Fruit fly (Drosophila melanogaster): ENCODE results near the gene tna.

Gene tna

DNA sequence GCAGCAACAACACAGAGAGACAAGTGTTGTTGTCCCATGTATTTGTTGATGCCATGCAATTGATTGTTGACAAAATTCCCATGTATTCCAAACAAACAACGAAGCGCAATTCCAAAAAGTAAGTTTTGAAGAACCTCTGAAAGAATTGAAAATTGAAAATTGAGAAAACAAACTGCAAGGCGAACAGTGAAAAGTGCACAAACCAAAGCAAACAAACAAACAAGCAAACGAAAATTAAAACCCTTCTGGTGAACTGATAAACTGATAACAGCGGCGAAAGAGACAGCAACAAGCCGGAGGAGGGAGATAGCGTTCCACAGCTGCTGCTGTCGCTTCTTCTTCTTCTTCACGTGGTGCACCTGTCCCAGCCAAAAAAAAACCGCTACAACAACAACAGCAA, 23.2 kb downstream of the tna start:
- TF ChIP-seq Rel (GFP tag; optimal IDR thresholded peaks at IDR 0.05) (no peak), Rel (tag; optimal IDR thresholded peaks at IDR 0.05) (no peak), GATAd (GFP tag; optimal IDR thresholded peaks at IDR 0.05) (peak; percentile 33)

DNA sequence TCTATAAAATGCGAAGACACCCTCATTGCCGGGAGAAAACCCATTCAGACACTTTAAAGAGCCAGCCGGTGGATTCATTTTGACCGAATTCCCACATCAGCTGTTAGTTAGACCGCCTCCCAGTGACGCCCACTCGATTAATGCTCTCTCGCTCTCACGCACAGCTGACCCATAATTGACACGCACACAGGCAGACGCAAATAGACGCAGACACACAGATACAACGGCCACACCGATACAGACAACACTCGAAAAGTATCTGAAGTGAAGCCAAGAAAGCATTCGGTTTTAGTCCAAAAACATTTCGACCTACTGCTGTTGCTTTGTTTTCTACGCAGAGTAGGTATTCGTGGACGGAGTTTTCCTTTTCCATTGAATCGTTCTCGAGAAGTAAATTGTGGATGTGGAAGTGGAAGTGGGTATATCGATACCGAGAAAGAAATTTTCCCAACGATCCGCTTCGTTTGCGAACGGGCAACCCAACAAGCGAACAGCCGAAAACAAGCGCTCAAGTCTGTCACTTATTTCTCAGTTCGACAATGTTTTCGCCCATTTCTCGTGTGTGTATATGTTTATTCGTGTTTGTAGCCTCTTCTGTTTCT, 24.8 kb downstream of the tna start:
- TF ChIP-seq woc (GFP tag; optimal IDR thresholded peaks at IDR 0.05), result no peak
- TF ChIP-seq dmrt93B (GFP tag; optimal IDR thresholded peaks at IDR 0.05), result no peak
- TF ChIP-seq Jra (GFP tag; optimal IDR thresholded peaks at IDR 0.05), result no peak
- TF ChIP-seq dsf (GFP tag; optimal IDR thresholded peaks at IDR 0.05; ENCODE audit: borderline replicate concordance), result no peak
- TF ChIP-seq CG32264 (GFP tag; optimal IDR thresholded peaks at IDR 0.05), result no peak
- TF ChIP-seq CG9705 (GFP tag; optimal IDR thresholded peaks at IDR 0.05), result no peak
- TF ChIP-seq br (GFP tag; optimal IDR thresholded peaks at IDR 0.05), result no peak
- TF ChIP-seq Mio (GFP tag; optimal IDR thresholded peaks at IDR 0.05), result no peak
- TF ChIP-seq psq (GFP tag; optimal IDR thresholded peaks at IDR 0.05), result no peak
- no peak for TF ChIP-seq sv (GFP tag; optimal IDR thresholded peaks at IDR 0.05)
- no peak for TF ChIP-seq HLH106 (tag; optimal IDR thresholded peaks at IDR 0.05)
- TF ChIP-seq jim (GFP tag; optimal IDR thresholded peaks at IDR 0.05), result no peak
- TF ChIP-seq h (GFP tag; optimal IDR thresholded peaks at IDR 0.05), result no peak
- no peak for TF ChIP-seq Dif (GFP tag; optimal IDR thresholded peaks at IDR 0.05; ENCODE audit: partially characterized antibody)

DNA sequence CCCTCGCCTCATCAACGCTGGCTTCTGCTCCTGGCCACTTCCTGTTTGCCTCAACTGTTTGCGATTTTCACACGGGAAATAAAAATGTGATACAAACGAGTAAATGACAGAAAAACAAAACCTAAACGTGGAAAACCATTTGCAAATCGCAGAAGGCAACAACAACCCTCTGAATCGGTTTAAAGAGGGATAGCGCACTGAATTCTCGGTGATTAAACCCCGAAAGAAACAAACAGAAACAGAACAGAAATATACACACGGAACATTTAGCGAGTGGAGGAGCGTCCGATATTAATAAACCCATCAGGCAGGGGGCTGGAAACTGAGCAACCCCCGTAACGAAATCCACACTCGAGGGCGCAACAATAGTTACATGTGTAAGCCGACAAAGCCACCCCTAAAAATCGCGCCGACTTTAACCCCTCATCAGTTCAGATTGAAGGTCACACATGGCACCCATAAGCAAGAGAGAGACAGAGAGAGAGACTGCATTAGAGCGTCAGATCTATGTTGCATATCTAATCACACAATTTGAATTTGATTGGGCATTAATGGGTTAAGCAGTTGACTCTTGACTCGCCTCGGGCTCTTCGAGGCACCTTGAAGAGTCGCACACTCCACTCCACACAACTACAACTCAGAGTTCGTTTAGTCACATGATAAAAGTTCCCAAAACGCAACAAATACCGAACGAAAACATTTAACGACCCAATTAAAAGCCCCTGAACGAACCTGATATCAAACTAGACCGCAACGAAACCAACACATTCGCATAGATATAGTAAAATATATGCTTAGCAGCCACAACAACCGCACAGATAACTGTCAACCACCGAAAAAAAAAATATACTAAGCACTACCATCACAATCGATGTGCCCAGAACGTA, 26.6 kb downstream of the tna start:
- TF ChIP-seq tai (GFP tag; optimal IDR thresholded peaks at IDR 0.05) (no peak), OdsH (GFP tag; optimal IDR thresholded peaks at IDR 0.05) (no peak), GATAd (GFP tag; optimal IDR thresholded peaks at IDR 0.05) (no peak), psq (GFP tag; optimal IDR thresholded peaks at IDR 0.05) (no peak), fru (GFP tag; optimal IDR thresholded peaks at IDR 0.05) (no peak), sage (GFP tag; optimal IDR thresholded peaks at IDR 0.05) (no peak), br (GFP tag; optimal IDR thresholded peaks at IDR 0.05) (peak; percentile 24), Abd-B (GFP tag; optimal IDR thresholded peaks at IDR 0.05) (no peak), ey (GFP tag; optimal IDR thresholded peaks at IDR 0.05) (peak; percentile 15)

DNA sequence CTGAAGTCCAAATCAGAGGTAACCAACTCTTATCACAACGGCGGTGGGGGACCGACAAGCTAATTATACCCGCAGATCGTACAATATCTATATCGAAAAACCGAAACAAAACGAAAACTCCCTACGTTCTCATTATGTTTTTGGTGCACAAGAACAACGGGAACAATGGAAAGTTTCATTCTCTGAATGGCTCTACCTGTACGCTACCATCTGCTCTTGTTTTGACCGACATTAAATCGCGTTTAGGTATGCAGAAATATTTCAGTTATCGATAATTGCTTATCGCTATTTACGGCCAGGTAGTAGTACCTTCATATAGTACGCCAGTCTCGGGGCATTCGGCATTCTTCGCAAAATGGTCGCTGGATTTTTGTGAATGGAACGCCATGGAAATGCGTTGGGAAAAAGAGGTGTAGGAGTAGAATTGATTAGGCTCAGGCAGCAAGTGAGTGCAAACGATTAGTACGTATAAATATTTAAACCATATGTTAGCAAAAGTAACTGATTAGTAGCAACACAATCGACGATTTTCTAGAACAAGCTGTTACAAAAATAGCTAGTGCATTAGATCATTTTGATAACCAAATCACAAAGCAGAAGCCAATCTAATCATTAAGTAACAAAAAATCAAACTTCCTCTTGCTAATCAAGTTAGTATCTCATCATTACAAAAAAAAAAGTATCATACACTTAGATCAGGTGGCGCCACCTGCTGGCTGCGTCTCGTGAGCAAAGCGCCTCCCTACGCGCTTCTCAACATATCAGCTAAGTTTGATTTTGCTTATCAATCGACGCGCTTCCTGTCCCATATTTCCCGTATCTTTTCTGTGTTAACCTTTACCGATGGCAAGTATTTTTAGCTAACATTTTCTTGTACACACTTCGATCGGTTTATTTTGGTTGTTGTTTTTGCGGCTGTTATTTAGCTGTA, 27.5 kb downstream of the tna start:
- TF ChIP-seq sage (GFP tag; optimal IDR thresholded peaks at IDR 0.05) (no peak), Hr83 (GFP tag; optimal IDR thresholded peaks at IDR 0.05; ENCODE audit: poor library complexity, severe bottlenecking) (no peak), tai (GFP tag; optimal IDR thresholded peaks at IDR 0.05) (peak; percentile 32), Myc (optimal IDR thresholded peaks at IDR 0.05) (no peak), Vsx2 (GFP tag; optimal IDR thresholded peaks at IDR 0.05; ENCODE audit: partially characterized antibody) (peak; percentile 77), br (GFP tag; optimal IDR thresholded peaks at IDR 0.05) (no peak)

DNA sequence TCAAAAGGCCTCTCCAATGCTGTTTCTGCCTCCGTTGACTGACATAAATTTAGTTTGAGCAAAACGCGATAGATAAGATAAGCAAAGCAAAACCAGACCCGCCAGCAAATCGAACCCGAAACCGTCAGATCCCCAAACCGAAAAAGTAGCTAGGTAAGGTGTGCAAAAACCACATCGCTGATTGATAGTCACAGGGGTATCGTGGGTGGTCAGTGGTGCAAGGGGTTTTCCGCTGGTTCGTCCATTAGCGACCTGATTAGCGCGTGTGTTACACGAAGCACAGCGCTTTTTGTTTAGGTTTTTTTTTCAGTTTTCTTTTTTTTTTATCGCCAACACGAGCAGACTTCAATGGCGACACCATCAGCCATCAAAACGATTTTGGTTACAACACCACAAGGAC, 28.6 kb downstream of the tna start:
- TF ChIP-seq tai (GFP tag; optimal IDR thresholded peaks at IDR 0.05) (no peak), Vsx2 (GFP tag; optimal IDR thresholded peaks at IDR 0.05; ENCODE audit: partially characterized antibody) (peak; percentile 67), pan (optimal IDR thresholded peaks at IDR 0.05) (no peak), fru (GFP tag; optimal IDR thresholded peaks at IDR 0.05) (peak; percentile 22), brk (GFP tag; optimal IDR thresholded peaks at IDR 0.05) (no peak), Dif (GFP tag; optimal IDR thresholded peaks at IDR 0.05; ENCODE audit: partially characterized antibody) (no peak), dmrt93B (GFP tag; optimal IDR thresholded peaks at IDR 0.05) (no peak), Abd-B (GFP tag; optimal IDR thresholded peaks at IDR 0.05) (no peak), Hr83 (GFP tag; optimal IDR thresholded peaks at IDR 0.05; ENCODE audit: poor library complexity, severe bottlenecking) (no peak), psq (GFP tag; optimal IDR thresholded peaks at IDR 0.05) (no peak), Myc (optimal IDR thresholded peaks at IDR 0.05) (no peak), woc (GFP tag; optimal IDR thresholded peaks at IDR 0.05) (no peak), usp (GFP tag; optimal IDR thresholded peaks at IDR 0.05) (no peak), Hnf4 (GFP tag; optimal IDR thresholded peaks at IDR 0.05) (no peak), Rel (GFP tag; optimal IDR thresholded peaks at IDR 0.05) (no peak), Rel (tag; optimal IDR thresholded peaks at IDR 0.05) (peak; percentile 9)
